Worm (Caenorhabditis elegans) whole organism, young adult: ENCODE results near the gene H25K10.2.

Source experiments
- B0019.2 ChIP-seq: fragments of 200-800 bp; sonication (Bioruptor generic); conservative IDR thresholded peaks from 2 replicates; pipeline ENCODE4 v1.3.6; 2022; ENCODE audit warnings: missing genetic modification reagents, missing genetic modification characterization, missing compliant biosample characterization
- B0035.1 ChIP-seq: sonication (generic microtip); optimal IDR thresholded peaks from 2 replicates; lab custom pipeline; 2016; ENCODE audit warnings: missing genetic modification characterization, mild to moderate bottlenecking, missing compliant biosample characterization, missing genotype, missing genetic modification reagents
- C06A6.2 ChIP-seq: fragments of 200-800 bp; sonication (Bioruptor generic); conservative IDR thresholded peaks from 2 replicates; pipeline ENCODE4 v1.3.6; 2022; ENCODE audit warnings: missing genetic modification characterization, missing compliant biosample characterization
- F23B12.7 ChIP-seq: sonication (generic microtip); optimal IDR thresholded peaks from 2 replicates; lab custom pipeline; 2017; ENCODE audit warnings: missing genetic modification characterization, mild to moderate bottlenecking, missing compliant biosample characterization, antibody characterized with exemption, moderate library complexity; ENCODE audit not compliant: insufficient read depth
- F33H1.4 ChIP-seq: fragments of 200-800 bp; sonication (Bioruptor generic); IDR thresholded peaks from 2 replicates; pipeline ENCODE4 v1.3.6; 2022; ENCODE audit warnings: missing genetic modification reagents, missing genetic modification characterization, missing compliant biosample characterization
- F39B2.1 ChIP-seq: fragments of 200-800 bp; sonication (Bioruptor generic); IDR thresholded peaks from 2 replicates; pipeline ENCODE4 v1.3.6; 2022; ENCODE audit warnings: missing genetic modification reagents, missing genetic modification characterization, missing compliant biosample characterization
- K12H6.12 ChIP-seq: fragments of 200-800 bp; sonication (Bioruptor generic); optimal IDR thresholded peaks from 2 replicates; lab custom pipeline; 2018; ENCODE audit warnings: mild to moderate bottlenecking, missing genetic modification characterization, missing compliant biosample characterization
- Y53F4B.3 ChIP-seq: fragments of 200-800 bp; sonication (Bioruptor generic); IDR thresholded peaks from 2 replicates; pipeline ENCODE4 v1.3.6; 2022; ENCODE audit warnings: missing genetic modification reagents, missing genetic modification characterization, missing compliant biosample characterization
- Y67H2A.10 ChIP-seq: fragments of 200-800 bp; sonication (Bioruptor generic); conservative IDR thresholded peaks from 2 replicates; pipeline ENCODE4 v1.3.6; 2022; ENCODE audit warnings: missing genetic modification reagents, missing genetic modification characterization, missing compliant biosample characterization
- Y79H2A.3 ChIP-seq: fragments of 200-800 bp; sonication (Bioruptor generic); conservative IDR thresholded peaks from 2 replicates; pipeline ENCODE4 v1.3.6; 2022; ENCODE audit warnings: missing genetic modification reagents, missing genetic modification characterization, missing compliant biosample characterization
- ZK185.1 ChIP-seq: sonication (generic microtip); optimal IDR thresholded peaks from 2 replicates; lab custom pipeline; 2016; ENCODE audit warnings: mild to moderate bottlenecking, missing genetic modification characterization, missing compliant biosample characterization; ENCODE audit not compliant: poor library complexity, severe bottlenecking
- aptf-2 ChIP-seq: fragments of 200-800 bp; sonication (Bioruptor generic); conservative IDR thresholded peaks from 2 replicates; pipeline ENCODE4 v1.3.6; 2022; ENCODE audit warnings: missing genetic modification reagents, missing genetic modification characterization, missing compliant biosample characterization
- athp-1 ChIP-seq: sonication (generic microtip); optimal IDR thresholded peaks from 2 replicates; lab custom pipeline; 2017; ENCODE audit warnings: mild to moderate bottlenecking, missing genetic modification characterization, missing compliant biosample characterization
- attf-3 ChIP-seq: fragments of 200-800 bp; sonication (Bioruptor generic); conservative IDR thresholded peaks from 2 replicates; pipeline ENCODE4 v1.3.6; 2022; ENCODE audit warnings: missing genetic modification reagents, missing genetic modification characterization, missing compliant biosample characterization
- attf-5 ChIP-seq: fragments of 200-800 bp; sonication (Bioruptor generic); optimal IDR thresholded peaks from 2 replicates; lab custom pipeline; 2018; ENCODE audit warnings: mild to moderate bottlenecking, missing genetic modification characterization, missing compliant biosample characterization
- bed-2 ChIP-seq: fragments of 200-800 bp; sonication (Bioruptor generic); IDR thresholded peaks from 2 replicates; pipeline ENCODE4 v1.3.6; 2022; ENCODE audit warnings: missing genetic modification reagents, missing genetic modification characterization, missing compliant biosample characterization
- ccch-3 ChIP-seq: fragments of 200-800 bp; sonication (Bioruptor generic); optimal IDR thresholded peaks from 2 replicates; lab custom pipeline; 2018; ENCODE audit warnings: mild to moderate bottlenecking, missing genetic modification characterization, missing compliant biosample characterization
- cebp-1 ChIP-seq, 2 experiments: fragments of 200-800 bp in 1 of 2; sonication (Bioruptor generic) in 1 of 2; sonication (generic microtip) in 1 of 2; IDR thresholded peaks in 1 of 2; optimal IDR thresholded peaks in 1 of 2; 2 replicates each; pipeline versions ENCODE4 v1.3.6 to Lab custom; 2017 to 2022; ENCODE audit warnings: missing compliant biosample characterization in 2 of 2, missing genetic modification characterization in 2 of 2, mild to moderate bottlenecking in 1 of 2, missing genetic modification reagents in 1 of 2, moderate library complexity in 1 of 2
- ceh-27 ChIP-seq: fragments of 200-800 bp; sonication (Bioruptor generic); optimal IDR thresholded peaks from 2 replicates; lab custom pipeline; 2018; ENCODE audit warnings: mild to moderate bottlenecking, missing genetic modification characterization, moderate library complexity, missing compliant biosample characterization
- ceh-40 ChIP-seq: fragments of 200-800 bp; sonication (Bioruptor generic); IDR thresholded peaks from 2 replicates; pipeline ENCODE4 v1.3.6; 2022; ENCODE audit warnings: missing genetic modification characterization, missing compliant biosample characterization
- dox-1 ChIP-seq: fragments of 200-800 bp; sonication (Bioruptor generic); IDR thresholded peaks from 2 replicates; pipeline ENCODE4 v1.3.6; 2022; ENCODE audit warnings: missing genetic modification reagents, missing genetic modification characterization, missing compliant biosample characterization
- dpl-1 ChIP-seq: fragments of 150-350 bp; optimal IDR thresholded peaks from 2 replicates; lab custom pipeline; 2014; ENCODE audit warnings: missing biosample characterization, missing genetic modification reagents, missing genetic modification characterization
- ekl-4 ChIP-seq: fragments of 200-800 bp; sonication (Bioruptor generic); IDR thresholded peaks from 2 replicates; pipeline ENCODE4 v1.3.6; 2022; ENCODE audit warnings: missing genetic modification reagents, missing genetic modification characterization, missing compliant biosample characterization
- ets-4 ChIP-seq: fragments of 200-800 bp; sonication (Bioruptor generic); optimal IDR thresholded peaks from 2 replicates; lab custom pipeline; 2018; ENCODE audit warnings: mild to moderate bottlenecking, missing genetic modification characterization, missing compliant biosample characterization
- gei-17 ChIP-seq: fragments of 200-800 bp; sonication (Bioruptor generic); optimal IDR thresholded peaks from 2 replicates; lab custom pipeline; 2018; ENCODE audit warnings: mild to moderate bottlenecking, missing genetic modification characterization, missing compliant biosample characterization
- him-1 ChIP-seq: sonication (generic microtip); optimal IDR thresholded peaks from 2 replicates; lab custom pipeline; 2016; ENCODE audit warnings: missing genotype, missing genetic modification reagents, missing genetic modification characterization, missing compliant biosample characterization
- let-526 ChIP-seq: fragments of 200-800 bp; sonication (Bioruptor generic); IDR thresholded peaks from 2 replicates; pipeline ENCODE4 v1.3.6; 2022; ENCODE audit warnings: missing genetic modification reagents, missing genetic modification characterization, missing compliant biosample characterization
- lin-26 ChIP-seq: fragments of 200-800 bp; sonication (Bioruptor generic); IDR thresholded peaks from 2 replicates; pipeline ENCODE4 v1.3.6; 2022; ENCODE audit warnings: missing genetic modification reagents, missing genetic modification characterization, missing compliant biosample characterization
- lin-40 ChIP-seq: sonication (generic microtip); optimal IDR thresholded peaks from 2 replicates; lab custom pipeline; 2016; ENCODE audit warnings: missing genetic modification characterization, mild to moderate bottlenecking, missing compliant biosample characterization, missing genotype, missing genetic modification reagents
- madf-3 ChIP-seq: fragments of 200-800 bp; sonication (Bioruptor generic); IDR thresholded peaks from 2 replicates; pipeline ENCODE4 v1.3.6; 2022; ENCODE audit warnings: missing genetic modification reagents, missing genetic modification characterization, missing compliant biosample characterization
- madf-8 ChIP-seq: fragments of 200-800 bp; sonication (Bioruptor generic); conservative IDR thresholded peaks from 2 replicates; pipeline ENCODE4 v1.3.6; 2022; ENCODE audit warnings: missing genetic modification reagents, missing genetic modification characterization, missing compliant biosample characterization
- mxl-1 ChIP-seq: sonication (generic microtip); optimal IDR thresholded peaks from 2 replicates; lab custom pipeline; 2016; ENCODE audit warnings: missing genetic modification characterization, missing compliant biosample characterization
- nfya-1 ChIP-seq: sonication (generic microtip); optimal IDR thresholded peaks from 2 replicates; lab custom pipeline; 2017; ENCODE audit warnings: antibody characterized with exemption, missing compliant biosample characterization, missing genetic modification characterization, borderline replicate concordance; ENCODE audit not compliant: insufficient read depth
- nfya-2 ChIP-seq: fragments of 200-800 bp; sonication (Bioruptor generic); IDR thresholded peaks from 2 replicates; pipeline ENCODE4 v1.3.6; 2022; ENCODE audit warnings: missing genetic modification reagents, missing genetic modification characterization, missing compliant biosample characterization
- nhr-27 ChIP-seq: fragments of 200-800 bp; sonication (Bioruptor generic); optimal IDR thresholded peaks from 2 replicates; lab custom pipeline; 2018; ENCODE audit warnings: mild to moderate bottlenecking, missing genetic modification characterization, moderate library complexity, missing compliant biosample characterization
- pbrm-1 ChIP-seq: fragments of 200-800 bp; sonication (Bioruptor generic); IDR thresholded peaks from 2 replicates; pipeline ENCODE4 v1.3.6; 2022; ENCODE audit warnings: missing genetic modification reagents, missing genetic modification characterization, missing compliant biosample characterization
- pha-4 ChIP-seq: fragments of 150-350 bp; sonication (generic microtip); optimal IDR thresholded peaks from 2 replicates; lab custom pipeline; 2014; ENCODE audit warnings: missing biosample characterization, missing genetic modification reagents, missing genetic modification characterization
- rec-8 ChIP-seq, 2 experiments: sonication (generic microtip); optimal IDR thresholded peaks; 2 replicates each; lab custom pipeline; 2016; ENCODE audit warnings: mild to moderate bottlenecking in 2 of 2, missing genetic modification characterization in 2 of 2, missing genetic modification reagents in 2 of 2, missing genotype in 2 of 2, missing biosample characterization in 1 of 2, missing compliant biosample characterization in 1 of 2, moderate library complexity in 1 of 2
- rpc-1 ChIP-seq, 2 experiments: fragments of 150-350 bp in 1 of 2; sonication (generic microtip) in 1 of 2; optimal IDR thresholded peaks; 2 replicates each; lab custom pipeline; 2014 to 2018; ENCODE audit warnings: missing biosample characterization in 1 of 2, missing genetic modification characterization in 1 of 2, missing genetic modification reagents in 1 of 2, missing genotype in 1 of 2
- snpc-1.1 ChIP-seq: sonication (generic microtip); optimal IDR thresholded peaks from 2 replicates; lab custom pipeline; 2017; ENCODE audit warnings: missing genetic modification characterization, mild to moderate bottlenecking, missing compliant biosample characterization, antibody characterized with exemption, moderate library complexity, missing genotype, missing genetic modification reagents; ENCODE audit not compliant: insufficient read depth
- snpc-4 ChIP-seq, 5 experiments: fragments of 150-350 bp in 1 of 5; sonication (generic microtip) in 4 of 5; optimal IDR thresholded peaks; 2 replicates each; lab custom pipeline; 2014 to 2018; ENCODE audit warnings: missing genetic modification characterization in 5 of 5, missing biosample characterization in 3 of 5, antibody characterized with exemption in 2 of 5, mild to moderate bottlenecking in 2 of 5, missing compliant biosample characterization in 2 of 5, missing genotype in 2 of 5, moderate library complexity in 2 of 5, missing genetic modification reagents in 1 of 5
- tbp1 ChIP-seq: fragments of 200-800 bp; sonication (Bioruptor generic); optimal IDR thresholded peaks from 2 replicates; lab custom pipeline; 2018; ENCODE audit warnings: mild to moderate bottlenecking, missing genetic modification characterization, missing compliant biosample characterization
- unc-62 ChIP-seq: fragments of 150-350 bp; optimal IDR thresholded peaks from 2 replicates; lab custom pipeline; 2014; ENCODE audit warnings: missing biosample characterization, missing genetic modification reagents, missing genetic modification characterization
- xnd-1 ChIP-seq: sonication (generic microtip); optimal IDR thresholded peaks from 2 replicates; lab custom pipeline; 2016; ENCODE audit warnings: missing genotype, missing genetic modification reagents, missing genetic modification characterization, missing compliant biosample characterization
- zfh-2 ChIP-seq: fragments of 200-800 bp; sonication (Bioruptor generic); conservative IDR thresholded peaks from 2 replicates; pipeline ENCODE4 v1.3.6; 2022; ENCODE audit warnings: missing genetic modification reagents, missing genetic modification characterization, missing compliant biosample characterization
- ztf-26 ChIP-seq: sonication (generic microtip); optimal IDR thresholded peaks from 2 replicates; lab custom pipeline; 2017; ENCODE audit warnings: missing genetic modification characterization, missing compliant biosample characterization

H25K10.2 gene

ce11 chrIV:16170606-16171033 lies 40.2 kb downstream of the H25K10.2 start, which contains the start of gene gln-3 (continued):
- TF ChIP-seq ceh-27 (GFP tag; lab: Kevin White, UChicago): no peak
- TF ChIP-seq tbp1 (GFP tag; lab: Kevin White, UChicago): peak; percentile 44
- TF ChIP-seq let-526 (GFP tag; lab: Robert Waterston, UW): no peak
- TF ChIP-seq ztf-26 (tag; lab: Kevin White, UChicago): peak; percentile 48
- TF ChIP-seq ccch-3 (GFP tag; lab: Kevin White, UChicago): no peak
- no peak for TF ChIP-seq F33H1.4 (GFP tag; lab: Robert Waterston, UW)
- no peak for TF ChIP-seq him-1 (tag; lab: Kevin White, UChicago)
- TF ChIP-seq xnd-1 (tag; lab: Kevin White, UChicago): no peak
- no peak for TF ChIP-seq nhr-27 (tag; lab: Kevin White, UChicago)
- TF ChIP-seq F23B12.7 (tag; lab: Kevin White, UChicago): no peak
- no peak for TF ChIP-seq rec-8 (tag; optimal IDR thresholded peaks at IDR 0.05; lab: Kevin White, UChicago)
- no peak for TF ChIP-seq Y67H2A.10 (GFP tag; lab: Robert Waterston, UW)
- no peak for TF ChIP-seq nfya-1
- no peak for TF ChIP-seq madf-8
- no peak for TF ChIP-seq C06A6.2
- no peak for TF ChIP-seq B0035.1
- TF ChIP-seq lin-26: no peak
- no peak for TF ChIP-seq mxl-1
- no peak for TF ChIP-seq Y79H2A.3 (GFP tag; lab: Robert Waterston, UW)
- TF ChIP-seq pha-4: no peak
- TF ChIP-seq ets-4: no peak
- TF ChIP-seq ceh-40 (GFP tag; lab: Robert Waterston, UW): no peak
- TF ChIP-seq rpc-1 (optimal IDR thresholded peaks at IDR 0.05; lab: Kevin White, UChicago): no peak
- no peak for TF ChIP-seq rpc-1 (tag; optimal IDR thresholded peaks at IDR 0.05; lab: Kevin White, UChicago)
- no peak for TF ChIP-seq bed-2 (GFP tag; lab: Robert Waterston, UW)
- TF ChIP-seq cebp-1 (GFP tag; IDR thresholded peaks at IDR 0.05; lab: Robert Waterston, UW): 0 out of 2 replicates have a peak, but pooled peaks have one; percentile 37
- TF ChIP-seq cebp-1 (tag; optimal IDR thresholded peaks at IDR 0.05; lab: Kevin White, UChicago): peak; percentile 43
- no peak for TF ChIP-seq ZK185.1 (tag; lab: Kevin White, UChicago)
- no peak for TF ChIP-seq aptf-2 (GFP tag; lab: Robert Waterston, UW)
- TF ChIP-seq K12H6.12 (tag; lab: Kevin White, UChicago): no peak
- TF ChIP-seq B0019.2: no peak
- TF ChIP-seq Y53F4B.3: no peak
- TF ChIP-seq gei-17 (GFP tag; lab: Kevin White, UChicago): peak; percentile 37
- TF ChIP-seq lin-40: no peak
- TF ChIP-seq zfh-2: no peak
- TF ChIP-seq attf-3: no peak
- TF ChIP-seq athp-1: no peak
- no peak for TF ChIP-seq attf-5 (GFP tag; lab: Kevin White, UChicago)
- no peak for TF ChIP-seq snpc-4 (GFP tag; optimal IDR thresholded peaks at IDR 0.05; lab: Kevin White, UChicago)
- peak in 2 of 4 experiments; percentile 19 to 31 for TF ChIP-seq snpc-4 (tag; optimal IDR thresholded peaks at IDR 0.05; lab: Kevin White, UChicago)
- TF ChIP-seq F39B2.1 (GFP tag; lab: Robert Waterston, UW): no peak
- no peak for TF ChIP-seq ekl-4 (GFP tag; lab: Robert Waterston, UW)
- TF ChIP-seq dox-1 (GFP tag; lab: Robert Waterston, UW): no peak
- no peak for TF ChIP-seq madf-3
- no peak for TF ChIP-seq nfya-2
- TF ChIP-seq dpl-1 (GFP tag; lab: Kevin White, UChicago): no peak
- peak; percentile 38; the same call in 1 of the 2 replicates for TF ChIP-seq pbrm-1
- no peak for TF ChIP-seq unc-62 (GFP tag; lab: Kevin White, UChicago)
- no peak for TF ChIP-seq snpc-1.1 (tag; lab: Kevin White, UChicago)
